Fruit fly (Drosophila melanogaster): Measurements from ENCODE around the gene ClC-a.

The ClC-a gene

DNA sequence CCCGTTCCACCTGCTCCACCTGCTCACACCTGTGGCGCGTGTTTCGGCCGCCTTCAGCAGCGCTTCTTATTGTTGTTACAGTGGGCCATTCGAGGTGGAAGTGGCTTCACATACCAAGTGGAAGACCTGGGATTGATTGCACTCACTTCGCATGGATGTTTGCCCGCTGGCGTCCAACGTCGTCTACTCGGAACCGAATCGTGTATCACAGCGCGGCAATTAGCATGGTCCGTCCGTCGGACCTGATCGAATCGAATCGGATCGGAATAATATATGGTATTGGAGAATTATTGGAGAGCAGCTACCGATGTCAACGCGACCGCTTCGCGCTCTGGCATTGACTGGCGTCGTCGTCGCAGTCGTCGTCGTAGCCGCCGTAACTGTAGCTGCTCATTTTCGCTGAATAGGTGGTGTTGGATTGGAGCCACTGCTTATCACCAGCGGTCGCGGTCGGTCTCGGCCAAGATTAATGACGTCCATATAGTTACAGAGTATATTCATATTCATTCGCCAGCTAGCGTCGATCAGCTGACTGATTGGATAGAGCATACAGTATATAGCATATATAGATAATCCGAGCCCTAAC, at the start of gene ClC-a:
TSS of gene ClC-a (minus strand) at position 327 of the 586 bp plus-strand sequence.
- no peak for TF ChIP-seq dmrt93B (GFP tag; optimal IDR thresholded peaks at IDR 0.05)
- TF ChIP-seq br (GFP tag; optimal IDR thresholded peaks at IDR 0.05): peak; percentile 26
- no peak for TF ChIP-seq Sp1 (GFP tag; optimal IDR thresholded peaks at IDR 0.05)
- peak; percentile 7 for TF ChIP-seq HLH106 (tag; optimal IDR thresholded peaks at IDR 0.05)
- peak; percentile 4 for TF ChIP-seq Rel (GFP tag; optimal IDR thresholded peaks at IDR 0.05)
- TF ChIP-seq Rel (tag; optimal IDR thresholded peaks at IDR 0.05): no peak
- TF ChIP-seq rgr (GFP tag; optimal IDR thresholded peaks at IDR 0.05): peak; percentile 10
- TF ChIP-seq Dfd (GFP tag; optimal IDR thresholded peaks at IDR 0.05): no peak
- TF ChIP-seq Hr83 (GFP tag; optimal IDR thresholded peaks at IDR 0.05; ENCODE audit: poor library complexity, severe bottlenecking): peak; percentile 16
- peak; percentile 13 for TF ChIP-seq OdsH (GFP tag; optimal IDR thresholded peaks at IDR 0.05)
- TF ChIP-seq h (GFP tag; optimal IDR thresholded peaks at IDR 0.05): peak; percentile 81
- peak; percentile 36 for TF ChIP-seq fru (GFP tag; optimal IDR thresholded peaks at IDR 0.05)

dm6 chr3R:11859534-11860254, 46.7 kb upstream of the ClC-a start:
- TF ChIP-seq sv (GFP tag; optimal IDR thresholded peaks at IDR 0.05): no peak
- TF ChIP-seq rgr (GFP tag; optimal IDR thresholded peaks at IDR 0.05): peak; percentile 42
- TF ChIP-seq foxo (GFP tag; optimal IDR thresholded peaks at IDR 0.05): peak in 1 of 2 experiments; percentile 61
- TF ChIP-seq OdsH (GFP tag; optimal IDR thresholded peaks at IDR 0.05): peak; percentile 49
- TF ChIP-seq ey (GFP tag; optimal IDR thresholded peaks at IDR 0.05): peak; percentile 67
- TF ChIP-seq N (GFP tag; optimal IDR thresholded peaks at IDR 0.05): no peak
- no peak for TF ChIP-seq Rel (GFP tag; optimal IDR thresholded peaks at IDR 0.05)
- no peak for TF ChIP-seq Rel (tag; optimal IDR thresholded peaks at IDR 0.05)
- TF ChIP-seq HLH106 (tag; optimal IDR thresholded peaks at IDR 0.05): peak; percentile 57
- peak; percentile 51 for TF ChIP-seq Hnf4 (GFP tag; optimal IDR thresholded peaks at IDR 0.05)
- TF ChIP-seq dmrt93B (GFP tag; optimal IDR thresholded peaks at IDR 0.05): peak; percentile 34
- peak; percentile 60 for TF ChIP-seq h (GFP tag; optimal IDR thresholded peaks at IDR 0.05)
- peak; percentile 97 for TF ChIP-seq woc (GFP tag; optimal IDR thresholded peaks at IDR 0.05)
- peak; percentile 59 for TF ChIP-seq Dif (GFP tag; optimal IDR thresholded peaks at IDR 0.05; ENCODE audit: partially characterized antibody)
- peak; percentile 10 for TF ChIP-seq pan (optimal IDR thresholded peaks at IDR 0.05)
- TF ChIP-seq fru (GFP tag; optimal IDR thresholded peaks at IDR 0.05): peak; percentile 71
- TF ChIP-seq br (GFP tag; optimal IDR thresholded peaks at IDR 0.05): peak; percentile 48
- peak; percentile 24 for TF ChIP-seq Vsx2 (GFP tag; optimal IDR thresholded peaks at IDR 0.05; ENCODE audit: partially characterized antibody)
- TF ChIP-seq CrebA (GFP tag; optimal IDR thresholded peaks at IDR 0.05; ENCODE audit: borderline replicate concordance): no peak
- TF ChIP-seq Sp1 (GFP tag; optimal IDR thresholded peaks at IDR 0.05): peak; percentile 23
- no peak for TF ChIP-seq GATAd (GFP tag; optimal IDR thresholded peaks at IDR 0.05)
- TF ChIP-seq psq (GFP tag; optimal IDR thresholded peaks at IDR 0.05): peak; percentile 69
- no peak for TF ChIP-seq Hr78 (GFP tag; optimal IDR thresholded peaks at IDR 0.05)

- TF ChIP-seq OdsH (GFP tag; optimal IDR thresholded peaks at IDR 0.05): no peak
- peak; percentile 77 for TF ChIP-seq psq (GFP tag; optimal IDR thresholded peaks at IDR 0.05)
Measured at dm6 chr3R:11859103-11859502, 46.1 kb upstream of the ClC-a start.

dm6 chr3R:11856295-11856694, 43.3 kb upstream of the ClC-a start:
- TF ChIP-seq CrebA (GFP tag; optimal IDR thresholded peaks at IDR 0.05; ENCODE audit: borderline replicate concordance) (no peak), dmrt93B (GFP tag; optimal IDR thresholded peaks at IDR 0.05) (no peak), Hnf4 (GFP tag; optimal IDR thresholded peaks at IDR 0.05) (no peak), Myc (optimal IDR thresholded peaks at IDR 0.05) (no peak), brk (GFP tag; optimal IDR thresholded peaks at IDR 0.05) (no peak), Hr78 (GFP tag; optimal IDR thresholded peaks at IDR 0.05) (no peak), OdsH (GFP tag; optimal IDR thresholded peaks at IDR 0.05) (no peak), h (GFP tag; optimal IDR thresholded peaks at IDR 0.05) (no peak)

- TF ChIP-seq dl (GFP tag; optimal IDR thresholded peaks at IDR 0.05; ENCODE audit: insufficient read depth in 1 of 2, partially characterized antibody in 2 of 2) (no peak), rgr (GFP tag; optimal IDR thresholded peaks at IDR 0.05) (peak; percentile 1)
Measured at dm6 chr3R:11855156-11855555, 42.1 kb upstream of the ClC-a start.

Measured in whole organism, wandering third instar larva.